Fruit fly (Drosophila melanogaster) whole organism, embryonic: ENCODE measurements around the gene CG6254.

Source experiments
- ATbp ChIP-seq: fragments of 200-800 bp; sonication (Bioruptor generic); optimal IDR thresholded peaks from 2 replicates; lab custom pipeline; 2017; ENCODE audit warnings: missing biosample characterization, mild to moderate bottlenecking, missing genetic modification characterization, missing genetic modification reagents
- Antp ChIP-seq: fragments of 200-800 bp; sonication (Bioruptor generic); optimal IDR thresholded peaks from 3 replicates; lab custom pipeline; 2016; ENCODE audit warnings: missing biosample characterization, missing genetic modification characterization
- Blimp-1 ChIP-seq: fragments of 200-800 bp; sonication (Bioruptor generic); optimal IDR thresholded peaks from 3 replicates; lab custom pipeline; 2018; ENCODE audit warnings: missing biosample characterization, missing genetic modification characterization, mild to moderate bottlenecking, moderate library complexity, missing genetic modification reagents
- CG10565 ChIP-seq: fragments of 200-800 bp; sonication (Bioruptor generic); optimal IDR thresholded peaks from 3 replicates; lab custom pipeline; 2016; ENCODE audit warnings: missing biosample characterization, mild to moderate bottlenecking, missing genetic modification characterization
- CG10959 ChIP-seq: fragments of 200-800 bp; sonication (Bioruptor generic); IDR thresholded peaks from 2 replicates; pipeline ENCODE4 v1.3.6; 2022; ENCODE audit warnings: missing biosample characterization, missing genetic modification characterization
- CG11247 ChIP-seq: fragments of 200-800 bp; sonication (Bioruptor generic); IDR thresholded peaks from 2 replicates; pipeline ENCODE4 v1.3.6; 2022; ENCODE audit warnings: missing biosample characterization, missing genetic modification characterization
- CG14014 ChIP-seq: fragments of 200-800 bp; sonication (Bioruptor generic); IDR thresholded peaks from 2 replicates; pipeline ENCODE4 v1.3.6; 2022; ENCODE audit warnings: missing biosample characterization, missing genetic modification characterization
- CG18619 ChIP-seq: fragments of 200-800 bp; sonication (Bioruptor generic); optimal IDR thresholded peaks from 3 replicates; lab custom pipeline; 2017; ENCODE audit warnings: missing biosample characterization, mild to moderate bottlenecking, missing genetic modification characterization
- CG2129 ChIP-seq: fragments of 200-800 bp; sonication (Bioruptor generic); IDR thresholded peaks from 2 replicates; pipeline ENCODE4 v1.3.6; 2022; ENCODE audit warnings: missing biosample characterization, missing genetic modification characterization; ENCODE audit not compliant: partially characterized antibody
- CG2889 ChIP-seq: fragments of 200-800 bp; sonication (Bioruptor generic); IDR thresholded peaks from 3 replicates; pipeline ENCODE4 v1.3.6; 2022; ENCODE audit warnings: missing biosample characterization, missing genetic modification characterization
- CG30431 ChIP-seq: fragments of 200-800 bp; sonication (Bioruptor generic); optimal IDR thresholded peaks from 2 replicates; lab custom pipeline; 2017; ENCODE audit warnings: missing biosample characterization, missing genetic modification characterization
- CG3407 ChIP-seq: fragments of 200-800 bp; sonication (Bioruptor generic); optimal IDR thresholded peaks from 2 replicates; lab custom pipeline; 2018; ENCODE audit warnings: missing biosample characterization, mild to moderate bottlenecking, missing genetic modification characterization
- CG3726 ChIP-seq: fragments of 200-800 bp; sonication (Bioruptor generic); IDR thresholded peaks from 3 replicates; pipeline ENCODE4, ENCODE4 v1.3.6; 2022; ENCODE audit warnings: missing biosample characterization, missing genetic modification characterization
- CG3847 ChIP-seq: fragments of 200-800 bp; sonication (Bioruptor generic); IDR thresholded peaks from 2 replicates; pipeline ENCODE4 v1.3.6; 2022; ENCODE audit warnings: missing biosample characterization, missing genetic modification characterization
- CG4424 ChIP-seq: fragments of 200-800 bp; sonication (Bioruptor generic); optimal IDR thresholded peaks from 3 replicates; lab custom pipeline; 2016; ENCODE audit warnings: missing biosample characterization, missing genetic modification characterization
- CG6254 ChIP-seq: fragments of 200-800 bp; sonication (Bioruptor generic); optimal IDR thresholded peaks from 3 replicates; lab custom pipeline; 2017; ENCODE audit warnings: mild to moderate bottlenecking, missing biosample characterization, missing genetic modification reagents, missing genetic modification characterization
- CG6272 ChIP-seq: fragments of 200-800 bp; sonication (Bioruptor generic); IDR thresholded peaks from 2 replicates; pipeline ENCODE4 v1.3.6; 2022; ENCODE audit warnings: missing biosample characterization, missing genetic modification characterization
- CG6765 ChIP-seq: fragments of 200-800 bp; sonication (Bioruptor generic); optimal IDR thresholded peaks from 3 replicates; lab custom pipeline; 2017; ENCODE audit warnings: missing biosample characterization, mild to moderate bottlenecking, missing genetic modification characterization
- CG6813 ChIP-seq: fragments of 200-800 bp; sonication (Bioruptor generic); optimal IDR thresholded peaks from 2 replicates; lab custom pipeline; 2017; ENCODE audit warnings: missing biosample characterization, missing genetic modification characterization, mild to moderate bottlenecking, moderate library complexity, missing genetic modification reagents
- CkIIα-i1 ChIP-seq: fragments of 200-800 bp; sonication (Bioruptor generic); IDR thresholded peaks from 2 replicates; pipeline ENCODE4 v1.3.6; 2022; ENCODE audit warnings: missing biosample characterization, missing genetic modification characterization
- CrebB ChIP-seq: fragments of 200-800 bp; sonication (Bioruptor generic); optimal IDR thresholded peaks from 3 replicates; lab custom pipeline; 2018; ENCODE audit warnings: missing biosample characterization, mild to moderate bottlenecking, missing genetic modification characterization
- Dfd ChIP-seq, 2 experiments: fragments of >200 bp; optimal IDR thresholded peaks; 2 replicates each; lab custom pipeline; 2017; ENCODE audit warnings: missing biosample characterization in 2 of 2, missing genetic modification characterization in 2 of 2
- Dip3 ChIP-seq: fragments of 200-800 bp; sonication (Bioruptor generic); optimal IDR thresholded peaks from 3 replicates; lab custom pipeline; 2016; ENCODE audit warnings: missing biosample characterization, missing genetic modification characterization
- Hand ChIP-seq: fragments of 200-800 bp; sonication (Bioruptor generic); optimal IDR thresholded peaks from 2 replicates; lab custom pipeline; 2017; ENCODE audit warnings: mild to moderate bottlenecking, missing biosample characterization, missing genetic modification reagents, missing genetic modification characterization
- Hmr ChIP-seq: fragments of 200-800 bp; sonication (Bioruptor generic); optimal IDR thresholded peaks from 3 replicates; lab custom pipeline; 2017; ENCODE audit warnings: mild to moderate bottlenecking, missing biosample characterization, missing genetic modification reagents, missing genetic modification characterization
- Hr78 ChIP-seq, 2 experiments: fragments of 200-800 bp in 1 of 2; fragments of >200 bp in 1 of 2; sonication (Bioruptor generic) in 1 of 2; optimal IDR thresholded peaks; 2 replicates each; lab custom pipeline; 2017 to 2019; ENCODE audit warnings: missing biosample characterization in 2 of 2, missing genetic modification characterization in 2 of 2, mild to moderate bottlenecking in 1 of 2, moderate library complexity in 1 of 2
- MBD-R2 ChIP-seq: fragments of 200-800 bp; sonication (Bioruptor generic); IDR thresholded peaks from 2 replicates; pipeline ENCODE4 v1.3.6; 2022; ENCODE audit warnings: missing biosample characterization, missing genetic modification characterization
- Spps ChIP-seq: fragments of 200-800 bp; sonication (Bioruptor generic); optimal IDR thresholded peaks from 2 replicates; lab custom pipeline; 2018; ENCODE audit warnings: missing biosample characterization, mild to moderate bottlenecking, missing genetic modification characterization
- corto ChIP-seq: fragments of 200-800 bp; sonication (Bioruptor generic); optimal IDR thresholded peaks from 2 replicates; lab custom pipeline; 2016; ENCODE audit warnings: missing biosample characterization, mild to moderate bottlenecking, missing genetic modification characterization, moderate library complexity
- crp ChIP-seq, 2 experiments: fragments of 200-800 bp; sonication (Bioruptor generic); optimal IDR thresholded peaks; 2 replicates in 1 of 2; 3 replicates in 1 of 2; lab custom pipeline; 2017; ENCODE audit warnings: missing biosample characterization in 2 of 2, missing genetic modification characterization in 2 of 2, mild to moderate bottlenecking in 1 of 2, moderate library complexity in 1 of 2
- eyg ChIP-seq: fragments of 200-800 bp; sonication (Bioruptor generic); optimal IDR thresholded peaks from 3 replicates; lab custom pipeline; 2016; ENCODE audit warnings: missing biosample characterization, missing genetic modification characterization
- gem ChIP-seq: fragments of 200-800 bp; sonication (Bioruptor generic); optimal IDR thresholded peaks from 2 replicates; lab custom pipeline; 2019; ENCODE audit warnings: missing biosample characterization, mild to moderate bottlenecking, missing genetic modification characterization, moderate library complexity
- grau ChIP-seq: fragments of 200-800 bp; optimal IDR thresholded peaks from 3 replicates; lab custom pipeline; 2019; ENCODE audit warnings: missing biosample characterization, mild to moderate bottlenecking, missing genetic modification characterization, moderate library complexity
- jumu ChIP-seq: fragments of 200-800 bp; sonication (Bioruptor generic); optimal IDR thresholded peaks from 3 replicates; lab custom pipeline; 2016; ENCODE audit warnings: missing biosample characterization, missing genetic modification characterization
- lab ChIP-seq: fragments of 200-800 bp; sonication (Bioruptor generic); optimal IDR thresholded peaks from 3 replicates; lab custom pipeline; 2017; ENCODE audit warnings: missing biosample characterization, missing genetic modification characterization, mild to moderate bottlenecking, moderate library complexity, missing genetic modification reagents
- luna ChIP-seq: fragments of 200-800 bp; sonication (Bioruptor generic); optimal IDR thresholded peaks from 2 replicates; lab custom pipeline; 2016; ENCODE audit warnings: missing biosample characterization, missing genetic modification characterization
- maf-S ChIP-seq: fragments of 200-800 bp; sonication (Bioruptor generic); optimal IDR thresholded peaks from 2 replicates; lab custom pipeline; 2016; ENCODE audit warnings: missing biosample characterization, missing genetic modification characterization
- nerfin-2 ChIP-seq: fragments of 200-800 bp; sonication (Bioruptor generic); IDR thresholded peaks from 2 replicates; pipeline ENCODE4 v1.3.6; 2022; ENCODE audit warnings: missing biosample characterization, missing genetic modification characterization; ENCODE audit not compliant: partially characterized antibody
- odd ChIP-seq: fragments of 200-800 bp; sonication (Bioruptor generic); optimal IDR thresholded peaks from 2 replicates; lab custom pipeline; 2017; ENCODE audit warnings: missing biosample characterization, mild to moderate bottlenecking, missing genetic modification characterization
- pum ChIP-seq: fragments of 200-800 bp; sonication (Bioruptor generic); optimal IDR thresholded peaks from 2 replicates; lab custom pipeline; 2016; ENCODE audit warnings: missing biosample characterization, missing genetic modification characterization
- so ChIP-seq: fragments of 200-800 bp; sonication (Bioruptor generic); IDR thresholded peaks from 3 replicates; pipeline ENCODE4 v1.3.6; 2022; ENCODE audit warnings: missing biosample characterization, missing genetic modification characterization
- sug ChIP-seq: fragments of 200-800 bp; optimal IDR thresholded peaks from 2 replicates; lab custom pipeline; 2019; ENCODE audit warnings: missing biosample characterization, mild to moderate bottlenecking, missing genetic modification characterization, moderate library complexity
- ttk ChIP-seq: fragments of 200-800 bp; sonication (Bioruptor generic); IDR thresholded peaks from 2 replicates; pipeline ENCODE4 v2.1.2; 2022; ENCODE audit warnings: missing biosample characterization, missing genetic modification characterization
- unc-4 ChIP-seq: fragments of 200-800 bp; sonication (Bioruptor generic); IDR thresholded peaks from 2 replicates; pipeline ENCODE4 v1.3.6; 2022; ENCODE audit warnings: missing biosample characterization, missing genetic modification characterization; ENCODE audit not compliant: partially characterized antibody
- wor ChIP-seq: fragments of 200-800 bp; sonication (Bioruptor generic); IDR thresholded peaks from 2 replicates; pipeline ENCODE4 v1.3.6; 2022; ENCODE audit warnings: missing biosample characterization, missing genetic modification characterization
- z ChIP-seq: fragments of 200-800 bp; sonication (Bioruptor generic); IDR thresholded peaks from 3 replicates; pipeline ENCODE4 v1.3.6; 2022; ENCODE audit warnings: missing biosample characterization, missing genetic modification characterization
- zen2 ChIP-seq: fragments of 200-800 bp; sonication (Bioruptor generic); IDR thresholded peaks from 3 replicates; pipeline ENCODE4 v1.3.6; 2022; ENCODE audit warnings: missing biosample characterization, missing genetic modification characterization; ENCODE audit not compliant: partially characterized antibody

Gene CG6254

DNA sequence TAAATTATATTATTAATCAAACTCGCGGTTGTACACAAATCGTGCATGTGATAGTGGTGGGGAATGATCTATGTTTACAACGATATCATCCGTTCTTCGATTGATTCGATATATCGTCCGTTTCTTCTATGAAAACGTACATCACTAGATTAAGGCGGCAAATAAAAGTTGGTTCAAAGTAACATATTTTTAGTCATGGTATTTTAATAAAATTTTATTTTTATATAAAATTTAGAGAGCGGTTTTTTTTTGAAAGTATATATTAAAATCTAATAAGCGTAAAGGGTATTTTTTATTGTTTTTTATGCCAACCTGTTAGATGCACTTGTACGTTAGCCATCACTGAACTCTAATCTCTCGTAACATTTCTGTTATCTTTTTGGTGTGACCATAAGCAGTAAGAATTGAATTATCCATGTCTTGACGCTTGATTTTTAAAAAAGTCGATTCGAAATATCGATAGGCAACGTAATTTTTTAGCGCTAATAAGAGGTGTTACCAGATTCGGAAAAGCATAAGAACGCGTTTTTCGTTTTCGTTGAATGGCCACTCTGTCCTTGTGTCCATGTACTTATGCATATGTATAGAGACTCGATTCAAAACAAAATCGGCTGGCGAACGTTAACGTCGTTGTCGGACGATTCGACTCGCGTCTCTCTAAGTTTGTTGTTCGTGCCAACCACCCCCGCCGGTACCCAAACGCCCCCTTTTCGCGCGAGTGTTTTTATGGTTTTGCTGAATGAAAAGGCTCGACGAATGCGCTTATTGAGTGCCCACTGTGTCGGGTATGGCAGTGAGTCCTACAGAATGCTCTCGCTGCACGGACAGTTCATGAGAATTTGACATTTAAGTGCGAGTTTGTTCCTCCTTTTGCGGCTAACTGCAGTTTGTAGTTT, 16.8 kb downstream of the CG6254 start, which contains the start of the genes TAF1B and Invadolysin (continued):
- TF ChIP-seq Dip3 (GFP tag; lab: Kevin White, UChicago) = peak; percentile 21
- peak; percentile 54 for TF ChIP-seq MBD-R2
- TF ChIP-seq CG3847 = peak; percentile 74; the same call in 1 of the 2 replicates
- no peak for TF ChIP-seq eyg
- peak; percentile 39 for TF ChIP-seq CG2129 (GFP tag; lab: Robert Waterston, UW)
- TF ChIP-seq Dfd (GFP tag; optimal IDR thresholded peaks at IDR 0.05; lab: Kevin White, UChicago) = no peak
- peak; percentile 49 for TF ChIP-seq CG11247 (GFP tag; lab: Robert Waterston, UW)
- TF ChIP-seq CG10959 (GFP tag; lab: Robert Waterston, UW) = no peak
- no peak for TF ChIP-seq Hr78 (GFP tag; optimal IDR thresholded peaks at IDR 0.05; lab: Kevin White, UChicago)
- TF ChIP-seq CG6254 = peak; percentile 45
- peak; percentile 51 for TF ChIP-seq CG4424 (GFP tag; lab: Kevin White, UChicago)
- peak; percentile 46 for TF ChIP-seq CG18619 (GFP tag; lab: Kevin White, UChicago)
- no peak for TF ChIP-seq CG3726
- TF ChIP-seq jumu (GFP tag; lab: Kevin White, UChicago) = no peak
- TF ChIP-seq sug (tag; lab: Kevin White, UChicago) = peak; percentile 48
- TF ChIP-seq maf-S = no peak
- no peak for TF ChIP-seq Spps (tag; lab: Kevin White, UChicago)
- peak; percentile 93 for TF ChIP-seq grau (tag; lab: Kevin White, UChicago)
- no peak for TF ChIP-seq luna (GFP tag; lab: Kevin White, UChicago)
- TF ChIP-seq so (GFP tag; lab: Robert Waterston, UW) = no peak
- peak; percentile 42 for TF ChIP-seq pum (GFP tag; lab: Kevin White, UChicago)
- peak; percentile 53 for TF ChIP-seq nerfin-2 (GFP tag; lab: Robert Waterston, UW)
- 0 out of 2 replicates have a peak, but pooled peaks have one; percentile 30 for TF ChIP-seq CG14014 (GFP tag; lab: Robert Waterston, UW)
- TF ChIP-seq Blimp-1 (GFP tag; lab: Kevin White, UChicago) = peak; percentile 36
- peak in 1 of 2 experiments; percentile 6 for TF ChIP-seq crp (GFP tag; optimal IDR thresholded peaks at IDR 0.05; lab: Kevin White, UChicago)
- no peak for TF ChIP-seq CG30431
- TF ChIP-seq Hand = peak; percentile 57
- TF ChIP-seq odd (GFP tag; lab: Kevin White, UChicago) = no peak
- peak; percentile 8 for TF ChIP-seq CG6813 (GFP tag; lab: Kevin White, UChicago)
- peak; percentile 52 for TF ChIP-seq Antp (GFP tag; lab: Kevin White, UChicago)
- TF ChIP-seq wor (GFP tag; lab: Robert Waterston, UW) = no peak
- peak; percentile 78 for TF ChIP-seq Hmr (GFP tag; lab: Kevin White, UChicago)
- no peak for TF ChIP-seq CG3407 (GFP tag; lab: Kevin White, UChicago)
- no peak for TF ChIP-seq CG2889
- peak; percentile 95 for TF ChIP-seq unc-4 (GFP tag; lab: Robert Waterston, UW)
- peak; percentile 64 for TF ChIP-seq corto (GFP tag; lab: Kevin White, UChicago)
- TF ChIP-seq gem (tag; lab: Kevin White, UChicago) = peak; percentile 73
- peak; percentile 61 for TF ChIP-seq CG6765 (GFP tag; lab: Kevin White, UChicago)
- TF ChIP-seq ttk (GFP tag; lab: Robert Waterston, UW) = 0 out of 2 replicates have a peak, but pooled peaks have one; percentile 28
- peak; percentile 32 for TF ChIP-seq CrebB (tag; lab: Kevin White, UChicago)
- TF ChIP-seq CG6272 (GFP tag; lab: Robert Waterston, UW) = peak; percentile 64
- peak; percentile 10 for TF ChIP-seq ATbp (GFP tag; lab: Kevin White, UChicago)
- no peak for TF ChIP-seq CG10565 (GFP tag; lab: Kevin White, UChicago)
- peak; percentile 47 for TF ChIP-seq lab
- peak; percentile 71; the same call in 2 of the 3 replicates for TF ChIP-seq z (GFP tag; lab: Robert Waterston, UW)
- TF ChIP-seq zen2 = no peak; the same call in 1 of the 3 replicates
- no peak for TF ChIP-seq CkIIα-i1 (GFP tag; lab: Robert Waterston, UW)
